Worm (Caenorhabditis elegans) whole organism, midembryonic: Measurements from ENCODE around the gene ZK596.2.

Experiments
- T22C8.4 ChIP-seq: fragments of 200-800 bp; sonication (Bioruptor generic); IDR thresholded peaks from 2 replicates; pipeline ENCODE4 v1.3.6; 2022; ENCODE audit warnings: missing genetic modification characterization, missing compliant biosample characterization
- cog-1 ChIP-seq: sonication (generic microtip); optimal IDR thresholded peaks from 2 replicates; lab custom pipeline; 2016; ENCODE audit warnings: missing genetic modification characterization, missing compliant biosample characterization
- flt-1 ChIP-seq: fragments of 200-800 bp; sonication (Bioruptor generic); IDR thresholded peaks from 2 replicates; pipeline ENCODE4 v1.3.6; 2022; ENCODE audit warnings: missing genetic modification characterization, missing compliant biosample characterization
- klf-2 ChIP-seq: fragments of 200-800 bp; sonication (Bioruptor generic); conservative IDR thresholded peaks from 2 replicates; pipeline ENCODE4 v1.3.6; 2022; ENCODE audit warnings: missing genetic modification reagents, missing genetic modification characterization, missing compliant biosample characterization
- med-1 ChIP-seq: sonication (generic microtip); optimal IDR thresholded peaks from 2 replicates; lab custom pipeline; 2017; ENCODE audit warnings: missing genetic modification characterization, mild to moderate bottlenecking, missing compliant biosample characterization, antibody characterized with exemption, missing genetic modification reagents; ENCODE audit not compliant: insufficient read depth
- ref-1 ChIP-seq: fragments of 200-800 bp; sonication (Bioruptor generic); conservative IDR thresholded peaks from 2 replicates; pipeline ENCODE4 v1.3.6; 2022; ENCODE audit warnings: missing genetic modification reagents, missing genetic modification characterization, missing compliant biosample characterization
- tab-1 ChIP-seq: fragments of 200-800 bp; sonication (Bioruptor generic); IDR thresholded peaks from 2 replicates; pipeline ENCODE4 v1.3.6; 2022; ENCODE audit warnings: missing genetic modification characterization, missing compliant biosample characterization
- ztf-23 ChIP-seq: fragments of 200-800 bp; sonication (Bioruptor generic); IDR thresholded peaks from 2 replicates; pipeline ENCODE4 v1.3.6; 2022; ENCODE audit warnings: missing genetic modification reagents, missing genetic modification characterization, missing compliant biosample characterization
- ztf-29 ChIP-seq: fragments of 200-800 bp; sonication (Bioruptor generic); IDR thresholded peaks from 2 replicates; pipeline ENCODE4 v1.3.6; 2022; ENCODE audit warnings: missing genetic modification reagents, missing genetic modification characterization, missing compliant biosample characterization

The ZK596.2 gene

DNA sequence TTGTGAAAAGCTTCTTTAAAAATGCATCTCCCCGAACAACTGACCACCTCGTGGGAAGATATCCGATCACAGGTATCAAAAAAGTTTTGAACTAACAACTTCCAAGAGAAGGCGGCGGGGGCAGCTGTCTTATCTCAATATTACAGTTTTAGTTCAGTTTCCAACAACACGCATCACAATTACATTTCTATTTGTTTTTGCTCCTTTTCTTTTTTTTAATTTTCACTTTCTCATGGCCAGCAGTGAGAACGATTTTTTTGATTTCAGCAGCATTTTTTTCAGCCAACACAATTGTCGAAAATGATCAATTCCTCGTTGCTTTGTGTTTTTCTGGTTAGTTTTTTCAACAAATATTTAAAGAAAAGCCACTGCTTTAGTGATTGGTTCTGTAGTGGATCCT lies 4.0 kb upstream of the ZK596.2 start, which contains the start of gene ZK593.2:
TSS of gene ZK593.2 (plus strand) at position 301 of the 400 bp plus-strand sequence.
- TF ChIP-seq cog-1 (tag; lab: Kevin White, UChicago) (no peak), klf-2 (no peak), tab-1 (GFP tag; lab: Robert Waterston, UW) (no peak), ref-1 (GFP tag; lab: Robert Waterston, UW) (no peak), ztf-29 (GFP tag; lab: Robert Waterston, UW) (no peak), ztf-23 (GFP tag; lab: Robert Waterston, UW) (no peak), med-1 (GFP tag; lab: Kevin White, UChicago) (no peak), T22C8.4 (GFP tag; lab: Robert Waterston, UW) (no peak)

DNA sequence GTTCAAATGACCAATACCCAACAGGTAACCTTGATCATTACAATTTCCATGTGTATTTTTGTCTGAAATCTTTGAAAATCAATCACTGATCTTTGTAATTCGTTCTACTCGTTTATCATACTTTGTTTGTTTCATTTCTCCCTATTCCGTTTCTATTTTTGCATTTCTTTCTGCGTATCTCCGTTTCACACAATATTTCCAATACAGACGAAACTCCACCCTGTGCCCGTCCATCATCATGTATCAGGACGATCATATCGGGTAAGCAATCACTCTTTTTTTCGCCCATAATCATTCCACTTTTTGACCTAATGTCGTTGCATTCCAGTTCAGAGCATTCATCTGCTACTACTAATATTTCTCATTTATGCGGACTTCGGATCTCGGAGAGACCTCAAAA lies 602 bp upstream of the ZK596.2 start, which contains the start of gene pyk-2:
TSS of gene pyk-2 (plus strand) at position 206 of the 400 bp plus-strand sequence.
- TF ChIP-seq cog-1 (tag; lab: Kevin White, UChicago) = no peak
- no peak for TF ChIP-seq klf-2
- no peak for TF ChIP-seq ref-1 (GFP tag; lab: Robert Waterston, UW)
- TF ChIP-seq med-1 (GFP tag; lab: Kevin White, UChicago) = no peak
- no peak for TF ChIP-seq flt-1 (GFP tag; lab: Robert Waterston, UW)
- TF ChIP-seq ztf-29 (GFP tag; lab: Robert Waterston, UW) = no peak

DNA sequence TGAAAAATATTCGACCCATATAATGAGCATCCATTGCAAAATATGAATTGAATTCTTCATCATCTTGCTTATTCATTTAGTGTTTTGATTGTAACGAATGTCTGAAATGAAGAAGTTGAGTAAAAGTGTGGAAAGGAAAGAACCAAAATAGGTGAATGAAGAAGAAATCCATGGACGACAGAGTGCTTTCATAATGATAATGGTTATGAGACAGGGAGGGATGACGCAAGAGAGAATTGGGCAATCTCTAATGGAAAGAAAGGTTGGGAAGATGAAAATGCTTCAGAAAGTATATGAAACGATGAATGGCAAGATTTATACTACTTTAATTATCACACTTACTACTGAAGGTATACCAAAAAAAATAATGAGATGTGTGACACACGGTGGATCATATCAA lies 4.8 kb downstream of the ZK596.2 start, which contains the start of gene ZK596.3:
TSS of gene ZK596.3 (minus strand) at position 101 of the 400 bp plus-strand sequence.
- no peak for TF ChIP-seq flt-1 (GFP tag; lab: Robert Waterston, UW)
- no peak for TF ChIP-seq cog-1 (tag; lab: Kevin White, UChicago)
- TF ChIP-seq med-1 (GFP tag; lab: Kevin White, UChicago) = no peak
- no peak for TF ChIP-seq ztf-29 (GFP tag; lab: Robert Waterston, UW)
- no peak for TF ChIP-seq ztf-23 (GFP tag; lab: Robert Waterston, UW)
- no peak for TF ChIP-seq klf-2
- no peak for TF ChIP-seq T22C8.4 (GFP tag; lab: Robert Waterston, UW)
- no peak for TF ChIP-seq tab-1 (GFP tag; lab: Robert Waterston, UW)
- TF ChIP-seq ref-1 (GFP tag; lab: Robert Waterston, UW) = no peak

DNA sequence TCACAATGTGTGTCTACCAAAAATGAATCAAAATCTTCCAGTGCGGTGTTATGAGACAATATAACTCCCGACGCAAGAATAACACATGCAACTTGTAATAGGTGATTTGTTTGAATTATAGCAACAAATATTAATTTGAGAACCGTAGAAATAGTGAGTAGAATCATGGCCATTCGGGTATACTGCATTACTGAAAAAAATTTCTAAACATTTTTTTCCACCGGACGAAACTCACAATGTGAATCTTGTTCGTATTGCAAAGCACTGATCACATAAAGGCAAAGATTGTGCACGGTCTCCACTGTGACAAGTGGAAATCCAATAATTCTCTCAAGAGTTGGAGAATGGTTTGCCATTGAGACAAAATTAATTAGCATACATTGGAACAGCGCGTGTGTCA lies 6.6 kb downstream of the ZK596.2 start:
- TF ChIP-seq ztf-29 (GFP tag; lab: Robert Waterston, UW) (no peak), T22C8.4 (GFP tag; lab: Robert Waterston, UW) (no peak), flt-1 (GFP tag; lab: Robert Waterston, UW) (no peak), med-1 (GFP tag; lab: Kevin White, UChicago) (no peak), klf-2 (no peak), cog-1 (tag; lab: Kevin White, UChicago) (no peak), tab-1 (GFP tag; lab: Robert Waterston, UW) (no peak), ztf-23 (GFP tag; lab: Robert Waterston, UW) (no peak), ref-1 (GFP tag; lab: Robert Waterston, UW) (no peak)

DNA sequence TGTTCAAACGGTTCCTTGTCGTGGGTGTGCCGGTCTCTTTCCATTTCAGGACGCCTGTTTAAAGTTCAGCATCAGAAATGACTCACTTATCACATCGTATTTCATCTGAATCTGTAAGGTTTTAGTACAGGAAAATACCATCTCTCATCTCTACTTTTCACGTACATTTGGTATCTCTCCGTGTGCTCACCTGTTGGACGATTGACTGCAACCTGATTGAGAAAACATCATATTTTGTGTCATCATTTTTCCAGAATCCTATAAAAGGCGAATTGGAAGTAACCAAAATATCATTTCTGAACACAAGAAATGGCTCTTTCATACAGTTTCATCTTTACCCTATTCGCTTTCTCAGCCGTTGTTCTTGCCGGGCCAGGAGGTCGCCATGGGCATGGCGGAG lies 9.0 kb downstream of the ZK596.2 start, which contains the start of gene srlf-30:
TSS of gene srlf-30 (plus strand) at position 301 of the 400 bp plus-strand sequence.
- TF ChIP-seq ref-1 (GFP tag; lab: Robert Waterston, UW) (no peak), ztf-23 (GFP tag; lab: Robert Waterston, UW) (no peak), ztf-29 (GFP tag; lab: Robert Waterston, UW) (no peak), T22C8.4 (GFP tag; lab: Robert Waterston, UW) (no peak), med-1 (GFP tag; lab: Kevin White, UChicago) (no peak), klf-2 (no peak), tab-1 (GFP tag; lab: Robert Waterston, UW) (no peak), flt-1 (GFP tag; lab: Robert Waterston, UW) (no peak), cog-1 (tag; lab: Kevin White, UChicago) (no peak)

DNA sequence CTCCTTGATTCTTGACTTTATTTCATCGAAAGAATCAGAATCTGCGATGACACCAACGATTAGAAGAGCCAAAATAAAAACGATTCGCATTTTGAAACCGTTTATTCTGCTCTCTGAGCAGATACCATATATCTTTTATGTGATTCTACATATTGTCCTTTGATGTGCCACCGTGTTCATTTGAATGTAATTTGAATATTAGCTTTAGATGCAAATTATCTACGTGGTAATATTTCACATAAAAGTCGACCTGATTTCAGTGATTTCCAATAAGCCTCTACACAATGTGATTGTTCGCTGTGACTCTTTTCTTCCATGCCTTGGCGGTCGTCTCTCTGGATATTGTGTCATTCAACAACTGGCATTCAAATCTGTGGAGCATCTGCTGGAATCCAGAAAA lies 10.0 kb downstream of the ZK596.2 start, which contains the start of the genes F13E9.9 and F13E9.19:
TSS of gene F13E9.9 (minus strand) at position 101 of the 400 bp plus-strand sequence.
TSS of gene F13E9.19 (plus strand) at position 316 of the 400 bp plus-strand sequence.
- TF ChIP-seq cog-1 (tag; lab: Kevin White, UChicago) (no peak), med-1 (GFP tag; lab: Kevin White, UChicago) (no peak), ztf-29 (GFP tag; lab: Robert Waterston, UW) (no peak), ztf-23 (GFP tag; lab: Robert Waterston, UW) (no peak), klf-2 (no peak), tab-1 (GFP tag; lab: Robert Waterston, UW) (no peak)

DNA sequence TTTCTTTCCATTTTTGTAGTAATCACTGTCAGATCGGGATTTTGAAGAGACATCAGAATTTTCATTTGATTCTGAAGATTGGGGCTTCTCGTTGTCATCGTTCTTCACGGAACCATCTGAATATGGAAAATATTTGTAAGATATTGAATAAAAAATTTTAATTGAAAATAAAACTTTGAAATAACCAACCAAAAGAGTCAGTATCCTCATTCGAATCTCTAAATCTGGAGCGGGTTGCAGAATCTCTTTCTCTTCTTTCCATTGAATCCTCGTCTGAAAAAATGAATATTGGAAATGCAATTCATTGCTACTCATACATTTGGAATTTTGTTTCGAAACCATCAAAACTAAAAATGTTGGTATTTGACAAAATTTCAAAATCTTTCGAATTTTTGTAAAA lies 10.9 kb downstream of the ZK596.2 start:
- TF ChIP-seq ztf-29 (GFP tag; lab: Robert Waterston, UW) (no peak), ztf-23 (GFP tag; lab: Robert Waterston, UW) (no peak), T22C8.4 (GFP tag; lab: Robert Waterston, UW) (no peak), ref-1 (GFP tag; lab: Robert Waterston, UW) (no peak), klf-2 (no peak), flt-1 (GFP tag; lab: Robert Waterston, UW) (no peak), tab-1 (GFP tag; lab: Robert Waterston, UW) (no peak), cog-1 (tag; lab: Kevin White, UChicago) (no peak), med-1 (GFP tag; lab: Kevin White, UChicago) (no peak)

DNA sequence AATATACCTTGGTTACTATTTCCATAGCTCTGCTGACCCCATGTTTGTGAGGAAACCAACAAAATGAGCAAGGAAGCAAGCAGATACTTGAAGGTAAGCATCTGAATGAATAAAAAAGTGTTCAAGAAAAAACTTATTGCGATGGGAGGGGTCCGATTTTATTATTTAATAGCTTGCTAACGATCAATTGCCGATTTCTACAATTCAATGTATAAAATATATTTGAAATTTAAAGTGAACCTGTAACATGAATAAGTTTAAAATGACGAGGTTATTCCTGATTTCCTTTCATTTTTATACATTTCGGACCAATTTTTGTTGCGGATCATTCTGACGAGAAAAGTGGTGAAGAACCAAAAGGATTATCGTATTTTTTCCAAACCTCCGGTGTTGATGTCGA lies 12.6 kb downstream of the ZK596.2 start, which contains the start of gene srlf-13:
TSS of gene srlf-13 (minus strand) at position 101 of the 400 bp plus-strand sequence.
- TF ChIP-seq med-1 (GFP tag; lab: Kevin White, UChicago) = no peak
- no peak for TF ChIP-seq cog-1 (tag; lab: Kevin White, UChicago)
- no peak for TF ChIP-seq ref-1 (GFP tag; lab: Robert Waterston, UW)
- TF ChIP-seq flt-1 (GFP tag; lab: Robert Waterston, UW) = no peak
- no peak for TF ChIP-seq tab-1 (GFP tag; lab: Robert Waterston, UW)
- TF ChIP-seq ztf-23 (GFP tag; lab: Robert Waterston, UW) = no peak
- no peak for TF ChIP-seq ztf-29 (GFP tag; lab: Robert Waterston, UW)
- no peak for TF ChIP-seq T22C8.4 (GFP tag; lab: Robert Waterston, UW)
- TF ChIP-seq klf-2 = no peak

DNA sequence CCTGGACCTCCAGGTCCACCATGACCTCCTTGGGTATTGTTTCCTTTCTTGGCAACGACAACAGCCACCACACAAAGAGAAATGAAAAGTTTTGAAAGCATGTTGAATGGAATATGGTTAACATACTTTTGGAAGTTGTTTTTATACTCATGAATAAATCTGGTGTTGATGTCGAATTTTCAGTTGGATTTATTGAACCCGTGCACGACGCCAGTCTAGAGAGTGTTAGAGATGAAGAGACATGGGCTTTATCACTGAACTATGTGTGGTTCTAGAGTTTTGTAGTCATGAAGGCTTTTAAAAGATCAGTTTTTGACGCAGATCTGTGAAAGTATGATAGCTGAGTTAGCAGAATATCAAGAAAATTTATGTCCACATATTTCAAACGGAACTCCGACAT lies 14.9 kb downstream of the ZK596.2 start, which contains the start of gene srlf-14:
TSS of gene srlf-14 (minus strand) at position 101 of the 400 bp plus-strand sequence.
- TF ChIP-seq T22C8.4 (GFP tag; lab: Robert Waterston, UW) (no peak), flt-1 (GFP tag; lab: Robert Waterston, UW) (no peak), tab-1 (GFP tag; lab: Robert Waterston, UW) (no peak), klf-2 (no peak), ztf-29 (GFP tag; lab: Robert Waterston, UW) (no peak), med-1 (GFP tag; lab: Kevin White, UChicago) (no peak), cog-1 (tag; lab: Kevin White, UChicago) (no peak), ztf-23 (GFP tag; lab: Robert Waterston, UW) (no peak), ref-1 (GFP tag; lab: Robert Waterston, UW) (no peak)
